Worm (Caenorhabditis elegans) whole organism, L1 larva: ENCODE results near the gene T24C12.4.

Source experiments
- C04F5.9 ChIP-seq: sonication (generic microtip); optimal IDR thresholded peaks from 2 replicates; lab custom pipeline; 2016; ENCODE audit warnings: missing genetic modification characterization, missing compliant biosample characterization
- C16A3.4 ChIP-seq: fragments of 150-350 bp; optimal IDR thresholded peaks from 2 replicates; lab custom pipeline; 2014; ENCODE audit warnings: missing biosample characterization, missing genetic modification characterization
- F16B12.6 ChIP-seq: fragments of 150-350 bp; optimal IDR thresholded peaks from 2 replicates; lab custom pipeline; 2014; ENCODE audit warnings: missing biosample characterization, missing genetic modification characterization
- Y116A8C.19 ChIP-seq: sonication (generic microtip); optimal IDR thresholded peaks from 2 replicates; lab custom pipeline; 2016; ENCODE audit warnings: missing compliant biosample characterization, missing genetic modification characterization, borderline replicate concordance
- aly-2 ChIP-seq: fragments of 150-350 bp; optimal IDR thresholded peaks from 2 replicates; lab custom pipeline; 2014; ENCODE audit warnings: missing biosample characterization, missing genetic modification characterization
- ama-1 ChIP-seq: fragments of 150-350 bp; optimal IDR thresholded peaks from 2 replicates; lab custom pipeline; 2014
- blmp-1 ChIP-seq: fragments of 150-350 bp; optimal IDR thresholded peaks from 2 replicates; lab custom pipeline; 2014; ENCODE audit warnings: missing biosample characterization, missing genetic modification characterization
- ceh-90 ChIP-seq: sonication (generic microtip); optimal IDR thresholded peaks from 2 replicates; lab custom pipeline; 2016; ENCODE audit warnings: missing genetic modification characterization, missing compliant biosample characterization
- dpl-1 ChIP-seq, 3 experiments: fragments of 150-350 bp in 2 of 3; sonication (generic microtip) in 1 of 3; optimal IDR thresholded peaks; 2 replicates each; lab custom pipeline; 2014 to 2017; ENCODE audit warnings: missing biosample characterization in 3 of 3, missing genetic modification characterization in 3 of 3, missing genetic modification reagents in 3 of 3
- efl-1 ChIP-seq, 4 experiments: fragments of 150-350 bp; optimal IDR thresholded peaks in 3 of 4; peaks in 1 of 4; 1 replicate in 1 of 4; 2 replicates in 3 of 4; lab custom pipeline; 2014; ENCODE audit warnings: missing biosample characterization in 2 of 4, missing genetic modification characterization in 2 of 4, missing genetic modification reagents in 2 of 4
- egl-27 ChIP-seq, 2 experiments: fragments of 150-350 bp in 1 of 2; sonication (generic microtip); optimal IDR thresholded peaks; 3 replicates each; lab custom pipeline; 2017 to 2018; ENCODE audit warnings: missing biosample characterization in 2 of 2, missing genetic modification characterization in 2 of 2, missing genetic modification reagents in 2 of 2
- fkh-10 ChIP-seq: sonication (generic microtip); optimal IDR thresholded peaks from 2 replicates; lab custom pipeline; 2017; ENCODE audit warnings: missing biosample characterization, missing genetic modification reagents, missing genetic modification characterization
- grh-1 ChIP-seq: fragments of 200-800 bp; sonication (Bioruptor generic); IDR thresholded peaks from 2 replicates; pipeline ENCODE4 v1.3.6; 2022; ENCODE audit warnings: missing genetic modification reagents, missing genetic modification characterization, missing compliant biosample characterization
- hlh-4 ChIP-seq: sonication (generic microtip); optimal IDR thresholded peaks from 2 replicates; lab custom pipeline; 2016; ENCODE audit warnings: mild to moderate bottlenecking, missing genetic modification characterization, missing compliant biosample characterization
- irx-1 ChIP-seq: sonication (generic microtip); optimal IDR thresholded peaks from 2 replicates; lab custom pipeline; 2016; ENCODE audit warnings: missing genetic modification characterization, missing compliant biosample characterization
- isw-1 ChIP-seq: fragments of 200-800 bp; sonication (Bioruptor generic); IDR thresholded peaks from 2 replicates; pipeline ENCODE4 v1.3.6; 2022; ENCODE audit warnings: missing genetic modification characterization, missing compliant biosample characterization
- lin-14 ChIP-seq: fragments of 200-800 bp; sonication (Bioruptor generic); optimal IDR thresholded peaks from 2 replicates; lab custom pipeline; 2018; ENCODE audit warnings: mild to moderate bottlenecking, missing genetic modification characterization, moderate library complexity, missing compliant biosample characterization
- lin-35 ChIP-seq, 2 experiments: fragments of 150-350 bp; optimal IDR thresholded peaks; 2 replicates each; lab custom pipeline; 2014; ENCODE audit warnings: missing biosample characterization in 2 of 2, missing genetic modification characterization in 2 of 2, missing genetic modification reagents in 2 of 2
- lin-39 ChIP-seq: fragments of 150-350 bp; optimal IDR thresholded peaks from 2 replicates; lab custom pipeline; 2014; ENCODE audit warnings: missing biosample characterization, missing genetic modification reagents, missing genetic modification characterization
- mdl-1 ChIP-seq, 2 experiments: fragments of 150-350 bp; optimal IDR thresholded peaks; 2 replicates each; lab custom pipeline; 2014 to 2017; ENCODE audit warnings: missing biosample characterization in 2 of 2, missing genetic modification characterization in 2 of 2, inconsistent platforms in 1 of 2
- mep-1 ChIP-seq: fragments of 150-350 bp; optimal IDR thresholded peaks from 2 replicates; lab custom pipeline; 2014; ENCODE audit warnings: missing biosample characterization, missing genetic modification characterization
- nhr-19 ChIP-seq: fragments of 200-800 bp; sonication (Bioruptor generic); conservative IDR thresholded peaks from 2 replicates; pipeline ENCODE4 v1.3.6; 2022; ENCODE audit warnings: missing genetic modification characterization, missing compliant biosample characterization
- nhr-20 ChIP-seq: sonication (generic microtip); optimal IDR thresholded peaks from 2 replicates; lab custom pipeline; 2016; ENCODE audit warnings: mild to moderate bottlenecking, missing genetic modification characterization, missing compliant biosample characterization
- nhr-237 ChIP-seq: fragments of 150-350 bp; optimal IDR thresholded peaks from 2 replicates; lab custom pipeline; 2014; ENCODE audit warnings: missing biosample characterization, missing genetic modification characterization
- nhr-28 ChIP-seq: fragments of 150-350 bp; optimal IDR thresholded peaks from 2 replicates; lab custom pipeline; 2014; ENCODE audit warnings: missing biosample characterization, missing genetic modification characterization
- nhr-76 ChIP-seq: sonication (generic microtip); optimal IDR thresholded peaks from 2 replicates; lab custom pipeline; 2017; ENCODE audit warnings: missing biosample characterization, missing genetic modification characterization
- nhr-77 ChIP-seq: fragments of 150-350 bp; optimal IDR thresholded peaks from 2 replicates; lab custom pipeline; 2014; ENCODE audit warnings: missing biosample characterization, missing genetic modification characterization
- nhr-84 ChIP-seq: sonication (generic microtip); optimal IDR thresholded peaks from 2 replicates; lab custom pipeline; 2017; ENCODE audit warnings: missing biosample characterization, missing genetic modification characterization
- nhr-85 ChIP-seq: sonication (generic microtip); peaks from one replicate; lab custom pipeline; 2016; ENCODE audit warnings: missing genetic modification characterization, inconsistent platforms, missing compliant biosample characterization
- nhr-90 ChIP-seq: sonication (generic microtip); optimal IDR thresholded peaks from 2 replicates; lab custom pipeline; 2016; ENCODE audit warnings: mild to moderate bottlenecking, missing genetic modification characterization, missing compliant biosample characterization; ENCODE audit not compliant: poor library complexity
- pag-3 ChIP-seq: sonication (generic microtip); optimal IDR thresholded peaks from 2 replicates; lab custom pipeline; 2017; ENCODE audit warnings: missing genetic modification characterization, mild to moderate bottlenecking, missing compliant biosample characterization, antibody characterized with exemption, borderline replicate concordance; ENCODE audit not compliant: insufficient read depth
- pax-3 ChIP-seq: fragments of 200-800 bp; sonication (Bioruptor generic); optimal IDR thresholded peaks from 2 replicates; lab custom pipeline; 2018; ENCODE audit warnings: mild to moderate bottlenecking, missing genetic modification characterization, moderate library complexity, missing compliant biosample characterization
- pqm-1 ChIP-seq: sonication (generic microtip); optimal IDR thresholded peaks from 3 replicates; lab custom pipeline; 2017; ENCODE audit warnings: missing biosample characterization, missing genetic modification characterization
- rnt-1 ChIP-seq: sonication (generic microtip); optimal IDR thresholded peaks from 2 replicates; lab custom pipeline; 2016; ENCODE audit warnings: mild to moderate bottlenecking, missing genetic modification characterization, moderate library complexity, missing compliant biosample characterization
- skn-1 ChIP-seq: fragments of 150-350 bp; optimal IDR thresholded peaks from 2 replicates; lab custom pipeline; 2014; ENCODE audit warnings: missing biosample characterization, missing genetic modification characterization
- snpc-4 ChIP-seq: fragments of 150-350 bp; optimal IDR thresholded peaks from 2 replicates; lab custom pipeline; 2014; ENCODE audit warnings: missing biosample characterization, missing genetic modification characterization
- snu-23 ChIP-seq: sonication (generic microtip); optimal IDR thresholded peaks from 2 replicates; lab custom pipeline; 2016; ENCODE audit warnings: missing genetic modification characterization, missing compliant biosample characterization
- sup-37 ChIP-seq: fragments of 200-800 bp; sonication (Bioruptor generic); optimal IDR thresholded peaks from 2 replicates; lab custom pipeline; 2018; ENCODE audit warnings: mild to moderate bottlenecking, missing genetic modification characterization, missing compliant biosample characterization
- unc-130 ChIP-seq: fragments of 150-350 bp; optimal IDR thresholded peaks from 2 replicates; lab custom pipeline; 2017; ENCODE audit warnings: missing biosample characterization, missing genetic modification characterization, inconsistent platforms
- unc-62 ChIP-seq: fragments of 150-350 bp; optimal IDR thresholded peaks from 2 replicates; lab custom pipeline; 2014; ENCODE audit warnings: missing biosample characterization, missing genetic modification reagents, missing genetic modification characterization
- unc-86 ChIP-seq: sonication (generic microtip); optimal IDR thresholded peaks from 2 replicates; lab custom pipeline; 2016; ENCODE audit warnings: missing genetic modification characterization, missing compliant biosample characterization
- vab-15 ChIP-seq: sonication (generic microtip); optimal IDR thresholded peaks from 2 replicates; lab custom pipeline; 2017; ENCODE audit warnings: missing genotype, mild to moderate bottlenecking, missing genetic modification characterization, missing compliant biosample characterization
- zag-1 ChIP-seq: fragments of 150-350 bp; optimal IDR thresholded peaks from 2 replicates; lab custom pipeline; 2014; ENCODE audit warnings: missing biosample characterization, missing genetic modification characterization

The T24C12.4 gene

DNA sequence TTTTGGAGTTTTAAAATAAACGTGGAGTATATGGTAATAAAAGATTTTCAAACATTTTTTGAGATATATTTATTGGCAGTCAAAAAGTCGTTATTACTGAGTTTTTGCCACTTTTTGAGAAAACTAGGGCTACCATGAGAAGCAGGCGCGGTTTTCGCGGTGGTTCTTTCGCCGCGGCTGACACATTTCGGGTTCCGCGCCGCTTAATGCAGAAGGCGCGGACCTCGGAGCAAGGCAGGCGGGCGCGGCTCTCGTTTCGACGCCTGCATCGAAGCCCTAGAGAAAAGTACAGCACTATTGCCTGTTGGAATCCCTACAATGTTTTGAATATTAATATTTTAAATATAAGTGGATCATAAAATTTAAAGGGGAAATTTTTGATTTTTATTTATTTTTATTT lies 14.6 kb upstream of the T24C12.4 start:
- TF ChIP-seq egl-27 (tag; optimal IDR thresholded peaks at IDR 0.05; lab: Kevin White, UChicago) (no peak), snpc-4 (tag; lab: Kevin White, UChicago) (peak; percentile 61), rnt-1 (tag; lab: Kevin White, UChicago) (peak; percentile 27)

DNA sequence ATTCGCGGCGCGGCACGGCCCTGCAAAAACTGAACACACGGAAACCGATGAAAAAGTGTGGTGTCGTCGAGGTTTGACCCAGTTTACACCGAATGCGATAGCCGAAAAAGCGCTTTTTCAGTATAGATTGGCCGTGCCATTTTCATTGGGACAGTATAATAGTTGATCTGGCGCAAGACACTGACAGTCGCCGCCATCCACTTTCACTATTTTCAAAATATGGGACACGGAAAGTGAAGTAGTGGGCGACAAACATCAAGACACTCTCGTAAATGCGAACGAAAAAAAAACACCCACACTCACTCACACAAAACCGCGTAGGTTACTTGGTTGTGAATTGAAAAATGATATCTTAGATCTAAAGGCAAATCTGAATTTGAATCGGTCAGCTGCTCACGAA lies 14.1 kb upstream of the T24C12.4 start:
- TF ChIP-seq pag-3 (tag; lab: Kevin White, UChicago) = no peak
- TF ChIP-seq blmp-1 (tag; lab: Kevin White, UChicago) = peak; percentile 98

DNA sequence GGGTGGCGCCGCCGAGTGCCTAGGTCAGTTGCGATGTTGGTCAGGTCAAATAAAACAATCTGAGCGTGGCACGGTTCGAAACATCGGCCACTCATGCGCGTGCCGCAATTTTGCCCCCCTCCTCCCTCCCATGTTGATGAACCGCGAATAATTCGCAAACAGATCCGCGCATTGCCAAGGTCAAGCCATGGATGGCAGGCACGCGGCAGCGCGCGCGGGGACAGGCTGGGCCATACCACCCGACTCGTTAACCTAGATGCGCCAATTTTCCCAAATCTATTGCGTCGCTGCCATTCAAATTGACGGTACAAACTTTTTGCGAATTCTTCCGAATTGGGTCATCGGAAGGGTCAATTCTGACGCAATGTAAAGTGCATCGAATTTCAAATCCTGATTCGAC lies 11.8 kb upstream of the T24C12.4 start:
- TF ChIP-seq lin-39 = no peak
- TF ChIP-seq irx-1 (tag; lab: Kevin White, UChicago) = no peak
- no peak for TF ChIP-seq nhr-20
- peak; percentile 41; the same call in 1 of the 2 replicates for TF ChIP-seq grh-1 (GFP tag; lab: Robert Waterston, UW)
- no peak for TF ChIP-seq ceh-90 (tag; lab: Kevin White, UChicago)
- TF ChIP-seq F16B12.6 (tag; lab: Kevin White, UChicago) = no peak
- no peak for TF ChIP-seq fkh-10 (GFP tag; lab: Kevin White, UChicago)
- no peak for TF ChIP-seq nhr-76 (tag; lab: Kevin White, UChicago)
- TF ChIP-seq ama-1 (lab: Kevin White, UChicago) = no peak
- peak; percentile 83 for TF ChIP-seq blmp-1 (tag; lab: Kevin White, UChicago)
- TF ChIP-seq nhr-77 (tag; lab: Kevin White, UChicago) = no peak
- no peak for TF ChIP-seq nhr-90 (tag; lab: Kevin White, UChicago)
- TF ChIP-seq Y116A8C.19 (tag; lab: Kevin White, UChicago) = no peak
- TF ChIP-seq nhr-28 (tag; lab: Kevin White, UChicago) = no peak
- no peak for TF ChIP-seq lin-35 (GFP tag; optimal IDR thresholded peaks at IDR 0.05; lab: Kevin White, UChicago)
- no peak; the same call in 1 of the 2 replicates for TF ChIP-seq nhr-19
- TF ChIP-seq C04F5.9 = no peak
- no peak for TF ChIP-seq sup-37
- TF ChIP-seq efl-1 (optimal IDR thresholded peaks at IDR 0.05; lab: Kevin White, UChicago) = no peak
- peak in 1 of 2 experiments; percentile 60 for TF ChIP-seq efl-1 (GFP tag; optimal IDR thresholded peaks at IDR 0.05 in 1 of 2; lab: Kevin White, UChicago)
- no peak for TF ChIP-seq mep-1
- peak in 1 of 2 experiments; percentile 5 for TF ChIP-seq egl-27 (tag; optimal IDR thresholded peaks at IDR 0.05; lab: Kevin White, UChicago)
- TF ChIP-seq vab-15 (tag; lab: Kevin White, UChicago) = no peak
- TF ChIP-seq aly-2 (tag; lab: Kevin White, UChicago) = no peak
- no peak for TF ChIP-seq pqm-1 (tag; lab: Kevin White, UChicago)
- no peak for TF ChIP-seq skn-1 (tag; lab: Kevin White, UChicago)
- TF ChIP-seq nhr-85 (tag; lab: Kevin White, UChicago) = peak; percentile 81
- no peak for TF ChIP-seq nhr-237 (tag; lab: Kevin White, UChicago)
- peak; percentile 61 for TF ChIP-seq lin-14 (GFP tag; lab: Kevin White, UChicago)
- TF ChIP-seq pax-3 = no peak

DNA sequence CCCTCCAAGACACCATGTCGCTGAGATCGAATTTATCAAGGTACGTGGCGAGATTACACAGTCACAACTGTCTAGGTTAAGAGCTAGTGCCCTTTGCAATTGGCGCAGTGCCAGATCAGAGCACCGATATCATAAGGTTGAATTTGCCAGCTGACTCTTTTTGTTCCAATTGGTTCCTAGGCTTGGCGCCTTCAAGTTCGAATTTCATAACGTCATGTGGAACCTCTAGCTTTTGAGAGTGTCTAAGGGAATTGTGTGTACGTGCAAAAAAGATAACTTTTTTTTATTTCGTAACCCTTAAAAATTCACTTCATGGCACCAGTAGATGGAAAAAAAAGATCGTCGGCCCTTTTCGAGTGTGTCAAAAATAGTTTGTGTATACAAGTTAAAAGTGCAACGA lies 11.4 kb upstream of the T24C12.4 start:
- no peak for TF ChIP-seq unc-62 (GFP tag; lab: Kevin White, UChicago)
- TF ChIP-seq pag-3 (tag; lab: Kevin White, UChicago) = peak; percentile 52
- TF ChIP-seq rnt-1 (tag; lab: Kevin White, UChicago) = peak; percentile 31
- TF ChIP-seq efl-1 (optimal IDR thresholded peaks at IDR 0.05; lab: Kevin White, UChicago) = no peak
- peak in 1 of 2 experiments; percentile 7 for TF ChIP-seq efl-1 (GFP tag; optimal IDR thresholded peaks at IDR 0.05 in 1 of 2; lab: Kevin White, UChicago)
- TF ChIP-seq, all 84 proteins: peak for 3

DNA sequence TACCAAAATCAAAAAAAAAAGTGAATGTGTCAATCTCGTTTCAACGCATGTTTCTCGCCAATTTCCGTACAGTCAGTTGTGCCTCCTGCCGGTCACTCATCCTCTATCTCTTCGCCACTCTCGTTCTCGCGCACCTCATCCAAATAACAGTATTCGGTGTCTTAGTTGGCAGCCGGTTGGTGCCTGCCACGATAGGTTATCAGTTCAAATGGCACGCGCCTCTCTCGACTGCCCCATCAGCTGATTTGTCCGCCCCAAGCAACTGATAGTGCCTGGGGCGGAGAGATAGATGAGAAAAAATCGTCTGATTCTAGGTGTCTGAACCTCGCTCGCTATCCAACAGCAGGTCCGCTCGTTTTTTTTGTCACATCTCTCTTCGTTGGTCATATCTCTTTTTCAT lies 10.2 kb upstream of the T24C12.4 start:
- TF ChIP-seq mep-1 = peak; percentile 1
- TF ChIP-seq egl-27 (tag; optimal IDR thresholded peaks at IDR 0.05; lab: Kevin White, UChicago) = peak in 1 of 2 experiments; percentile 58
- TF ChIP-seq snu-23 (GFP tag; lab: Kevin White, UChicago) = peak; percentile 68
- TF ChIP-seq nhr-84 (tag; lab: Kevin White, UChicago) = no peak
- peak; percentile 48 for TF ChIP-seq rnt-1 (tag; lab: Kevin White, UChicago)
- no peak for TF ChIP-seq irx-1 (tag; lab: Kevin White, UChicago)
- TF ChIP-seq zag-1 (tag; lab: Kevin White, UChicago) = no peak
- no peak for TF ChIP-seq hlh-4
- peak in 1 of 3 experiments; percentile 11 for TF ChIP-seq dpl-1 (GFP tag; optimal IDR thresholded peaks at IDR 0.05; lab: Kevin White, UChicago)
- no peak for TF ChIP-seq isw-1
- peak in 1 of 2 experiments; percentile 72 for TF ChIP-seq lin-35 (GFP tag; optimal IDR thresholded peaks at IDR 0.05; lab: Kevin White, UChicago)
- TF ChIP-seq C16A3.4 (tag; lab: Kevin White, UChicago) = peak; percentile 19
- no peak for TF ChIP-seq nhr-28 (tag; lab: Kevin White, UChicago)
- no peak for TF ChIP-seq unc-86 (tag; lab: Kevin White, UChicago)
- peak; percentile 55 for TF ChIP-seq unc-130 (tag; lab: Kevin White, UChicago)
- TF ChIP-seq mdl-1 (tag; optimal IDR thresholded peaks at IDR 0.05; lab: Kevin White, UChicago) = peak in 1 of 2 experiments; percentile 83
- TF ChIP-seq snpc-4 (tag; lab: Kevin White, UChicago) = no peak
- TF ChIP-seq pag-3 (tag; lab: Kevin White, UChicago) = peak; percentile 100
- TF ChIP-seq nhr-76 (tag; lab: Kevin White, UChicago) = no peak
